Worm (Caenorhabditis elegans) whole organism, L1 larva: Measurements from ENCODE around the gene ntl-2.

Experiments
- C04F5.9 ChIP-seq: sonication (generic microtip); optimal IDR thresholded peaks from 2 replicates; lab custom pipeline; 2016; ENCODE audit warnings: missing genetic modification characterization, missing compliant biosample characterization
- F16B12.6 ChIP-seq: fragments of 150-350 bp; optimal IDR thresholded peaks from 2 replicates; lab custom pipeline; 2014; ENCODE audit warnings: missing biosample characterization, missing genetic modification characterization
- Y116A8C.19 ChIP-seq: sonication (generic microtip); optimal IDR thresholded peaks from 2 replicates; lab custom pipeline; 2016; ENCODE audit warnings: missing compliant biosample characterization, missing genetic modification characterization, borderline replicate concordance
- aha-1 ChIP-seq: fragments of 150-350 bp; optimal IDR thresholded peaks from 2 replicates; lab custom pipeline; 2014; ENCODE audit warnings: missing biosample characterization, missing genetic modification characterization
- ama-1 ChIP-seq: fragments of 150-350 bp; optimal IDR thresholded peaks from 2 replicates; lab custom pipeline; 2014
- blmp-1 ChIP-seq: fragments of 150-350 bp; optimal IDR thresholded peaks from 2 replicates; lab custom pipeline; 2014; ENCODE audit warnings: missing biosample characterization, missing genetic modification characterization
- ceh-63 ChIP-seq: fragments of 200-800 bp; sonication (Bioruptor generic); optimal IDR thresholded peaks from 2 replicates; lab custom pipeline; 2018; ENCODE audit warnings: mild to moderate bottlenecking, missing genetic modification characterization, missing compliant biosample characterization
- ceh-8 ChIP-seq: fragments of 200-800 bp; sonication (Bioruptor generic); optimal IDR thresholded peaks from 2 replicates; lab custom pipeline; 2018; ENCODE audit warnings: mild to moderate bottlenecking, missing genetic modification characterization, moderate library complexity, missing compliant biosample characterization
- dpl-1 ChIP-seq, 3 experiments: fragments of 150-350 bp in 2 of 3; sonication (generic microtip) in 1 of 3; optimal IDR thresholded peaks; 2 replicates each; lab custom pipeline; 2014 to 2017; ENCODE audit warnings: missing biosample characterization in 3 of 3, missing genetic modification characterization in 3 of 3, missing genetic modification reagents in 3 of 3
- dsc-1 ChIP-seq: sonication (generic microtip); optimal IDR thresholded peaks from 2 replicates; lab custom pipeline; 2016; ENCODE audit warnings: mild to moderate bottlenecking, missing genetic modification characterization, missing compliant biosample characterization
- efl-1 ChIP-seq, 4 experiments: fragments of 150-350 bp; optimal IDR thresholded peaks in 3 of 4; peaks in 1 of 4; 1 replicate in 1 of 4; 2 replicates in 3 of 4; lab custom pipeline; 2014; ENCODE audit warnings: missing biosample characterization in 2 of 4, missing genetic modification characterization in 2 of 4, missing genetic modification reagents in 2 of 4
- egl-13 ChIP-seq: sonication (generic microtip); optimal IDR thresholded peaks from 2 replicates; lab custom pipeline; 2016; ENCODE audit warnings: missing genotype, missing genetic modification reagents, missing genetic modification characterization, missing compliant biosample characterization
- egl-27 ChIP-seq, 2 experiments: fragments of 150-350 bp in 1 of 2; sonication (generic microtip); optimal IDR thresholded peaks; 3 replicates each; lab custom pipeline; 2017 to 2018; ENCODE audit warnings: missing biosample characterization in 2 of 2, missing genetic modification characterization in 2 of 2, missing genetic modification reagents in 2 of 2
- fkh-4 ChIP-seq: sonication (generic microtip); optimal IDR thresholded peaks from 2 replicates; lab custom pipeline; 2016; ENCODE audit warnings: missing compliant biosample characterization, missing genetic modification characterization, borderline replicate concordance
- fkh-8 ChIP-seq: sonication (generic microtip); optimal IDR thresholded peaks from 2 replicates; lab custom pipeline; 2016; ENCODE audit warnings: mild to moderate bottlenecking, missing genetic modification characterization, missing compliant biosample characterization
- grh-1 ChIP-seq: fragments of 200-800 bp; sonication (Bioruptor generic); IDR thresholded peaks from 2 replicates; pipeline ENCODE4 v1.3.6; 2022; ENCODE audit warnings: missing genetic modification reagents, missing genetic modification characterization, missing compliant biosample characterization
- hpl-2 ChIP-seq: fragments of 150-350 bp; optimal IDR thresholded peaks from 2 replicates; lab custom pipeline; 2014; ENCODE audit warnings: missing biosample characterization, missing genetic modification reagents, missing genetic modification characterization
- irx-1 ChIP-seq: sonication (generic microtip); optimal IDR thresholded peaks from 2 replicates; lab custom pipeline; 2016; ENCODE audit warnings: missing genetic modification characterization, missing compliant biosample characterization
- isw-1 ChIP-seq: fragments of 200-800 bp; sonication (Bioruptor generic); IDR thresholded peaks from 2 replicates; pipeline ENCODE4 v1.3.6; 2022; ENCODE audit warnings: missing genetic modification characterization, missing compliant biosample characterization
- jun-1 ChIP-seq: fragments of 150-350 bp; optimal IDR thresholded peaks from 2 replicates; lab custom pipeline; 2014; ENCODE audit warnings: missing biosample characterization, missing genetic modification reagents, missing genetic modification characterization
- lin-13 ChIP-seq: fragments of 150-350 bp; optimal IDR thresholded peaks from 2 replicates; lab custom pipeline; 2014; ENCODE audit warnings: missing biosample characterization, missing genetic modification reagents, missing genetic modification characterization
- lin-14 ChIP-seq: fragments of 200-800 bp; sonication (Bioruptor generic); optimal IDR thresholded peaks from 2 replicates; lab custom pipeline; 2018; ENCODE audit warnings: mild to moderate bottlenecking, missing genetic modification characterization, moderate library complexity, missing compliant biosample characterization
- lin-15B ChIP-seq: fragments of 150-350 bp; sonication (generic microtip); optimal IDR thresholded peaks from 3 replicates; lab custom pipeline; 2014; ENCODE audit warnings: missing biosample characterization, missing genetic modification characterization
- lin-35 ChIP-seq, 2 experiments: fragments of 150-350 bp; optimal IDR thresholded peaks; 2 replicates each; lab custom pipeline; 2014; ENCODE audit warnings: missing biosample characterization in 2 of 2, missing genetic modification characterization in 2 of 2, missing genetic modification reagents in 2 of 2
- lir-3 ChIP-seq: sonication (generic microtip); optimal IDR thresholded peaks from 2 replicates; lab custom pipeline; 2016; ENCODE audit warnings: mild to moderate bottlenecking, missing genetic modification characterization, moderate library complexity, missing compliant biosample characterization; ENCODE audit not compliant: poor library complexity
- lsy-2 ChIP-seq, 2 experiments: fragments of 150-350 bp; optimal IDR thresholded peaks; 2 replicates each; lab custom pipeline; 2014; ENCODE audit warnings: missing biosample characterization in 2 of 2, missing genetic modification characterization in 2 of 2
- mep-1 ChIP-seq: fragments of 150-350 bp; optimal IDR thresholded peaks from 2 replicates; lab custom pipeline; 2014; ENCODE audit warnings: missing biosample characterization, missing genetic modification characterization
- nhr-237 ChIP-seq: fragments of 150-350 bp; optimal IDR thresholded peaks from 2 replicates; lab custom pipeline; 2014; ENCODE audit warnings: missing biosample characterization, missing genetic modification characterization
- nhr-28 ChIP-seq: fragments of 150-350 bp; optimal IDR thresholded peaks from 2 replicates; lab custom pipeline; 2014; ENCODE audit warnings: missing biosample characterization, missing genetic modification characterization
- nhr-77 ChIP-seq: fragments of 150-350 bp; optimal IDR thresholded peaks from 2 replicates; lab custom pipeline; 2014; ENCODE audit warnings: missing biosample characterization, missing genetic modification characterization
- nhr-90 ChIP-seq: sonication (generic microtip); optimal IDR thresholded peaks from 2 replicates; lab custom pipeline; 2016; ENCODE audit warnings: mild to moderate bottlenecking, missing genetic modification characterization, missing compliant biosample characterization; ENCODE audit not compliant: poor library complexity
- pag-3 ChIP-seq: sonication (generic microtip); optimal IDR thresholded peaks from 2 replicates; lab custom pipeline; 2017; ENCODE audit warnings: missing genetic modification characterization, mild to moderate bottlenecking, missing compliant biosample characterization, antibody characterized with exemption, borderline replicate concordance; ENCODE audit not compliant: insufficient read depth
- swsn-7 ChIP-seq: sonication (generic microtip); optimal IDR thresholded peaks from 2 replicates; lab custom pipeline; 2016; ENCODE audit warnings: missing genetic modification characterization, missing compliant biosample characterization
- tbx-2 ChIP-seq: sonication (generic microtip); optimal IDR thresholded peaks from 2 replicates; lab custom pipeline; 2016; ENCODE audit warnings: missing genetic modification characterization, missing compliant biosample characterization
- tlp-1 ChIP-seq: fragments of 150-350 bp; optimal IDR thresholded peaks from 2 replicates; lab custom pipeline; 2014; ENCODE audit warnings: missing biosample characterization, missing genetic modification characterization
- unc-130 ChIP-seq: fragments of 150-350 bp; optimal IDR thresholded peaks from 2 replicates; lab custom pipeline; 2017; ENCODE audit warnings: missing biosample characterization, missing genetic modification characterization, inconsistent platforms
- unc-86 ChIP-seq: sonication (generic microtip); optimal IDR thresholded peaks from 2 replicates; lab custom pipeline; 2016; ENCODE audit warnings: missing genetic modification characterization, missing compliant biosample characterization
- unc-98 ChIP-seq: fragments of 200-800 bp; sonication (Bioruptor generic); IDR thresholded peaks from 2 replicates; pipeline ENCODE4 v1.3.6; 2022; ENCODE audit warnings: missing genetic modification characterization, missing compliant biosample characterization
- xbp-1 ChIP-seq: sonication (generic microtip); optimal IDR thresholded peaks from 2 replicates; lab custom pipeline; 2016; ENCODE audit warnings: missing genetic modification characterization, missing compliant biosample characterization
- ztf-4 ChIP-seq: fragments of 150-350 bp; optimal IDR thresholded peaks from 2 replicates; lab custom pipeline; 2014; ENCODE audit warnings: missing biosample characterization, missing genetic modification characterization

Gene ntl-2

DNA sequence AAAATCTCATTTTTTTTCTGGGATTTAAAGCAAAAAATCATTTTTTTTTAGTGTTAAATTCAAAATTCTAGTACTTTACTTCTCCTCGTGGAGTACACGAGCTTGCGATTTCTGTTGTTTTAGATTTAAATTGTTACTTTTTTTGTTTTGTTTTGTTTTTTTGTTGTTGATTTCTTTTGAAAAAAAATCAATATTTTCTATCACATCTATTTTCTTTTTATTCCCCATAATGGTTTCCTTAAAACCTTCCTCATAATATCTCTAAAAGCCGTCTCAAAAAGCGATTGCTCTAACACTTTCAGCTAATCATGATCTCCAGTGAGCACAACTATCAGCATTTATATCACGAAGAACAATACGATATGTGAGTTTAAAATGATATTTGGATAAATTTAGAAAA, 41.8 kb downstream of the ntl-2 start, which contains the start of gene madf-3:
TSS of gene madf-3 (plus strand) at position 301 of the 400 bp plus-strand sequence.
- TF ChIP-seq unc-130 (tag; lab: Kevin White, UChicago) (no peak), swsn-7 (no peak), tbx-2 (tag; lab: Kevin White, UChicago) (no peak), pag-3 (tag; lab: Kevin White, UChicago) (no peak), fkh-4 (no peak), ama-1 (no peak), unc-98 (GFP tag; lab: Robert Waterston, UW) (no peak), tlp-1 (tag; lab: Kevin White, UChicago) (no peak), nhr-77 (tag; lab: Kevin White, UChicago) (no peak), irx-1 (tag; lab: Kevin White, UChicago) (no peak)

DNA sequence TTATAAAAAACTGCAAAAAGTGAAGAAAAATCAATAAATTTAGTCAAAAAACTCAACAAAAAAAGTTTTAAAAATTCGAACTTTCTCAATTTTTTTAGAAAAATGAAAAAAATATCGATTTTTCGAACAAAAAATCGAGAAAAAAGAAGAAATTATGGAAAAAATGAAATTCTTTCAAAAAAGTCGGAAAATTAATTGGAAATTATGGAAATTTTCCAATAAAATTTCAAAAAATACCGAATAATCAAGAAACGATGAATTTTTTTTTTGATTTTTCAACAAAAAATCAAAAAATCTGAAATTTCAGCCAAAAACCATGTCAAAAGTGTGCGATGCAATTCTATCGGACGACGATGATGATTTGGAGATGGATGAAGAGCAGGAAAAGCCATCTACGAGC, 47.5 kb downstream of the ntl-2 start, which contains the start of gene H20J04.4:
TSS of gene H20J04.4 (plus strand) at position 301 of the 400 bp plus-strand sequence.
- TF ChIP-seq egl-13 (tag; lab: Kevin White, UChicago) (no peak), lin-14 (GFP tag; lab: Kevin White, UChicago) (no peak), lir-3 (no peak), ama-1 (no peak), isw-1 (no peak), hpl-2 (GFP tag; lab: Kevin White, UChicago) (no peak), ceh-63 (no peak), xbp-1 (tag; lab: Kevin White, UChicago) (no peak), C04F5.9 (no peak), fkh-8 (tag; lab: Kevin White, UChicago) (no peak), egl-27 (tag; optimal IDR thresholded peaks at IDR 0.05; lab: Kevin White, UChicago) (no peak), blmp-1 (no peak), ztf-4 (tag; lab: Kevin White, UChicago) (no peak), tbx-2 (tag; lab: Kevin White, UChicago) (no peak), nhr-237 (tag; lab: Kevin White, UChicago) (no peak), jun-1 (no peak), unc-86 (no peak), grh-1 (no peak)

- TF ChIP-seq ceh-8 (GFP tag; lab: Kevin White, UChicago) (no peak), unc-98 (GFP tag; lab: Robert Waterston, UW) (no peak), lin-13 (GFP tag; lab: Kevin White, UChicago) (no peak)
- TF ChIP-seq, all 84 proteins: peak for 0
Measured at ce11 chrII:4326420-4326819, 49.8 kb downstream of the ntl-2 start, which contains the start of gene pfd-2. Gene pfd-2, plus strand, starts transcription at chrII:4326720.

ce11 chrII:4324061-4324460, 52.2 kb downstream of the ntl-2 start, which contains the start of gene mog-2:
Gene mog-2, plus strand, starts transcription at chrII:4324361.
- no peak for TF ChIP-seq C04F5.9
- TF ChIP-seq efl-1 (optimal IDR thresholded peaks at IDR 0.05; lab: Kevin White, UChicago), result no peak
- peak in 1 of 2 experiments; percentile 21 for TF ChIP-seq efl-1 (GFP tag; optimal IDR thresholded peaks at IDR 0.05 in 1 of 2; lab: Kevin White, UChicago)
- TF ChIP-seq, all 84 proteins: peak for 1

ce11 chrII:4322871-4323270, 53.4 kb downstream of the ntl-2 start, which contains the start of gene H20J04.6:
Gene H20J04.6, plus strand, starts transcription at chrII:4323256.
- TF ChIP-seq F16B12.6 (tag; lab: Kevin White, UChicago) (peak; percentile 88), Y116A8C.19 (tag; lab: Kevin White, UChicago) (no peak), aha-1 (tag; lab: Kevin White, UChicago) (no peak), dsc-1 (peak; percentile 16), dpl-1 (GFP tag; optimal IDR thresholded peaks at IDR 0.05; lab: Kevin White, UChicago) (peak; percentile 24 to 60 (median 44)), blmp-1 (peak; percentile 30), nhr-90 (tag; lab: Kevin White, UChicago) (peak; percentile 16), C04F5.9 (peak; percentile 29), unc-130 (tag; lab: Kevin White, UChicago) (peak; percentile 63), swsn-7 (peak; percentile 34), fkh-4 (no peak), unc-86 (peak; percentile 7), tbx-2 (tag; lab: Kevin White, UChicago) (peak; percentile 1), efl-1 (optimal IDR thresholded peaks at IDR 0.05; lab: Kevin White, UChicago) (peak; percentile 23 to 52), efl-1 (GFP tag; optimal IDR thresholded peaks at IDR 0.05 in 1 of 2; lab: Kevin White, UChicago) (peak; percentile 56 to 94), mep-1 (tag; lab: Kevin White, UChicago) (peak; percentile 47), lsy-2 (tag; optimal IDR thresholded peaks at IDR 0.05; lab: Kevin White, UChicago) (peak; percentile 48), irx-1 (tag; lab: Kevin White, UChicago) (peak; percentile 3), lin-15B (tag; lab: Kevin White, UChicago) (no peak), nhr-28 (no peak), xbp-1 (tag; lab: Kevin White, UChicago) (peak; percentile 17), lin-35 (GFP tag; optimal IDR thresholded peaks at IDR 0.05; lab: Kevin White, UChicago) (peak; percentile 13 to 30)
